Worm (Caenorhabditis elegans) whole organism, L4/young adult: ENCODE data around the gene C50F4.10.

Source experiments
- W03F9.2 ChIP-seq: fragments of 150-350 bp; optimal IDR thresholded peaks from 2 replicates; lab custom pipeline; 2014; ENCODE audit warnings: missing biosample characterization, missing genetic modification characterization
- dao-5 ChIP-seq: sonication (generic microtip); optimal IDR thresholded peaks from 2 replicates; lab custom pipeline; 2016; ENCODE audit warnings: missing genotype, missing genetic modification characterization, moderate library complexity, missing compliant biosample characterization
- him-1 ChIP-seq: sonication (generic microtip); optimal IDR thresholded peaks from 2 replicates; lab custom pipeline; 2016; ENCODE audit warnings: missing genotype, missing genetic modification reagents, missing genetic modification characterization, missing compliant biosample characterization

- TF ChIP-seq him-1 (tag; lab: Kevin White, UChicago) = no peak
- TF ChIP-seq dao-5 = no peak
- no peak for TF ChIP-seq W03F9.2 (tag; lab: Kevin White, UChicago)
Observed at ce11 chrV:9480566-9480965, 50.8 kb downstream of the C50F4.10 start, which contains the start of gene K06A4.6.
